Worm (Caenorhabditis elegans) whole organism, young adult: Measurements from ENCODE around the gene srz-54.

ENCODE experiments used
- B0019.2 ChIP-seq: fragments of 200-800 bp; sonication (Bioruptor generic); conservative IDR thresholded peaks from 2 replicates; pipeline ENCODE4 v1.3.6; 2022; ENCODE audit warnings: missing genetic modification reagents, missing genetic modification characterization, missing compliant biosample characterization
- B0035.1 ChIP-seq: sonication (generic microtip); optimal IDR thresholded peaks from 2 replicates; lab custom pipeline; 2016; ENCODE audit warnings: missing genetic modification characterization, mild to moderate bottlenecking, missing compliant biosample characterization, missing genotype, missing genetic modification reagents
- B0336.3 ChIP-seq: fragments of 200-800 bp; sonication (Bioruptor generic); IDR thresholded peaks from 2 replicates; pipeline ENCODE4 v1.3.6; 2022; ENCODE audit warnings: missing genetic modification characterization, missing compliant biosample characterization
- F10E7.11 ChIP-seq: sonication (generic microtip); optimal IDR thresholded peaks from 2 replicates; lab custom pipeline; 2017; ENCODE audit warnings: mild to moderate bottlenecking, missing genetic modification characterization, moderate library complexity, missing compliant biosample characterization
- F23B12.7 ChIP-seq: sonication (generic microtip); optimal IDR thresholded peaks from 2 replicates; lab custom pipeline; 2017; ENCODE audit warnings: missing genetic modification characterization, mild to moderate bottlenecking, missing compliant biosample characterization, antibody characterized with exemption, moderate library complexity; ENCODE audit not compliant: insufficient read depth
- F37B4.10 ChIP-seq: fragments of 200-800 bp; sonication (Bioruptor generic); IDR thresholded peaks from 2 replicates; pipeline ENCODE4 v1.3.6; 2022; ENCODE audit warnings: missing genetic modification characterization, missing compliant biosample characterization
- F49E8.2 ChIP-seq: sonication (generic microtip); optimal IDR thresholded peaks from 3 replicates; lab custom pipeline; 2017; ENCODE audit warnings: missing genetic modification characterization, mild to moderate bottlenecking, missing compliant biosample characterization, antibody characterized with exemption, moderate library complexity; ENCODE audit not compliant: insufficient read depth
- F52B5.7 ChIP-seq: sonication (generic microtip); optimal IDR thresholded peaks from 2 replicates; lab custom pipeline; 2016; ENCODE audit warnings: mild to moderate bottlenecking, missing genetic modification characterization, missing compliant biosample characterization
- Y56A3A.18 ChIP-seq: fragments of 200-800 bp; sonication (Bioruptor generic); IDR thresholded peaks from 2 replicates; pipeline ENCODE4 v1.3.6; 2022; ENCODE audit warnings: missing genetic modification reagents, missing genetic modification characterization, missing compliant biosample characterization
- Y95B8A.8 ChIP-seq: fragments of 200-800 bp; sonication (Bioruptor generic); IDR thresholded peaks from 2 replicates; pipeline ENCODE4 v1.3.6; 2022; ENCODE audit warnings: missing genetic modification reagents, missing genetic modification characterization, missing compliant biosample characterization
- ZK185.1 ChIP-seq: sonication (generic microtip); optimal IDR thresholded peaks from 2 replicates; lab custom pipeline; 2016; ENCODE audit warnings: mild to moderate bottlenecking, missing genetic modification characterization, missing compliant biosample characterization; ENCODE audit not compliant: poor library complexity, severe bottlenecking
- akir-1 ChIP-seq: fragments of 200-800 bp; sonication (Bioruptor generic); optimal IDR thresholded peaks from 2 replicates; lab custom pipeline; 2018; ENCODE audit warnings: mild to moderate bottlenecking, missing genetic modification characterization, moderate library complexity, missing compliant biosample characterization
- athp-1 ChIP-seq: sonication (generic microtip); optimal IDR thresholded peaks from 2 replicates; lab custom pipeline; 2017; ENCODE audit warnings: mild to moderate bottlenecking, missing genetic modification characterization, missing compliant biosample characterization
- bed-2 ChIP-seq: fragments of 200-800 bp; sonication (Bioruptor generic); IDR thresholded peaks from 2 replicates; pipeline ENCODE4 v1.3.6; 2022; ENCODE audit warnings: missing genetic modification reagents, missing genetic modification characterization, missing compliant biosample characterization
- cebp-1 ChIP-seq, 2 experiments: fragments of 200-800 bp in 1 of 2; sonication (Bioruptor generic) in 1 of 2; sonication (generic microtip) in 1 of 2; IDR thresholded peaks in 1 of 2; optimal IDR thresholded peaks in 1 of 2; 2 replicates each; pipeline versions ENCODE4 v1.3.6 to Lab custom; 2017 to 2022; ENCODE audit warnings: missing compliant biosample characterization in 2 of 2, missing genetic modification characterization in 2 of 2, mild to moderate bottlenecking in 1 of 2, missing genetic modification reagents in 1 of 2, moderate library complexity in 1 of 2
- ceh-100 ChIP-seq: fragments of 200-800 bp; sonication (Bioruptor generic); IDR thresholded peaks from 2 replicates; pipeline ENCODE4 v1.3.6; 2022; ENCODE audit warnings: missing genetic modification reagents, missing genetic modification characterization, missing compliant biosample characterization
- chd-7 ChIP-seq: sonication (generic microtip); optimal IDR thresholded peaks from 2 replicates; lab custom pipeline; 2016; ENCODE audit warnings: mild to moderate bottlenecking, missing genetic modification characterization, moderate library complexity, missing compliant biosample characterization
- dox-1 ChIP-seq: fragments of 200-800 bp; sonication (Bioruptor generic); IDR thresholded peaks from 2 replicates; pipeline ENCODE4 v1.3.6; 2022; ENCODE audit warnings: missing genetic modification reagents, missing genetic modification characterization, missing compliant biosample characterization
- dpff-1 ChIP-seq: sonication (generic microtip); optimal IDR thresholded peaks from 2 replicates; lab custom pipeline; 2017; ENCODE audit warnings: mild to moderate bottlenecking, missing genetic modification characterization, missing compliant biosample characterization
- dpl-1 ChIP-seq: fragments of 150-350 bp; optimal IDR thresholded peaks from 2 replicates; lab custom pipeline; 2014; ENCODE audit warnings: missing biosample characterization, missing genetic modification reagents, missing genetic modification characterization
- fkh-3 ChIP-seq: sonication (generic microtip); optimal IDR thresholded peaks from 2 replicates; lab custom pipeline; 2016; ENCODE audit warnings: mild to moderate bottlenecking, missing genetic modification characterization, missing compliant biosample characterization
- lin-26 ChIP-seq: fragments of 200-800 bp; sonication (Bioruptor generic); IDR thresholded peaks from 2 replicates; pipeline ENCODE4 v1.3.6; 2022; ENCODE audit warnings: missing genetic modification reagents, missing genetic modification characterization, missing compliant biosample characterization
- lsy-27 ChIP-seq: sonication (generic microtip); optimal IDR thresholded peaks from 2 replicates; lab custom pipeline; 2017; ENCODE audit warnings: missing genetic modification characterization, mild to moderate bottlenecking, missing compliant biosample characterization, antibody characterized with exemption, missing genotype, borderline replicate concordance; ENCODE audit not compliant: insufficient read depth
- madf-10 ChIP-seq: sonication (generic microtip); optimal IDR thresholded peaks from 2 replicates; lab custom pipeline; 2016; ENCODE audit warnings: mild to moderate bottlenecking, missing genetic modification characterization, missing compliant biosample characterization
- madf-6 ChIP-seq: fragments of 200-800 bp; sonication (Bioruptor generic); IDR thresholded peaks from 2 replicates; pipeline ENCODE4 v1.3.6; 2022; ENCODE audit warnings: missing genetic modification reagents, missing genetic modification characterization, missing compliant biosample characterization
- mel-28 ChIP-seq: sonication (generic microtip); optimal IDR thresholded peaks from 2 replicates; lab custom pipeline; 2016; ENCODE audit warnings: borderline replicate concordance, mild to moderate bottlenecking, missing genetic modification characterization, missing compliant biosample characterization
- nhr-179 ChIP-seq: sonication (generic microtip); optimal IDR thresholded peaks from 2 replicates; lab custom pipeline; 2016; ENCODE audit warnings: mild to moderate bottlenecking, missing genetic modification characterization, missing compliant biosample characterization
- pbrm-1 ChIP-seq: fragments of 200-800 bp; sonication (Bioruptor generic); IDR thresholded peaks from 2 replicates; pipeline ENCODE4 v1.3.6; 2022; ENCODE audit warnings: missing genetic modification reagents, missing genetic modification characterization, missing compliant biosample characterization
- pha-4 ChIP-seq: fragments of 150-350 bp; sonication (generic microtip); optimal IDR thresholded peaks from 2 replicates; lab custom pipeline; 2014; ENCODE audit warnings: missing biosample characterization, missing genetic modification reagents, missing genetic modification characterization
- rec-8 ChIP-seq, 2 experiments: sonication (generic microtip); optimal IDR thresholded peaks; 2 replicates each; lab custom pipeline; 2016; ENCODE audit warnings: mild to moderate bottlenecking in 2 of 2, missing genetic modification characterization in 2 of 2, missing genetic modification reagents in 2 of 2, missing genotype in 2 of 2, missing biosample characterization in 1 of 2, missing compliant biosample characterization in 1 of 2, moderate library complexity in 1 of 2
- unc-130 ChIP-seq: sonication (generic microtip); optimal IDR thresholded peaks from 2 replicates; lab custom pipeline; 2016; ENCODE audit warnings: missing genetic modification reagents, missing genetic modification characterization, missing compliant biosample characterization
- xnd-1 ChIP-seq: sonication (generic microtip); optimal IDR thresholded peaks from 2 replicates; lab custom pipeline; 2016; ENCODE audit warnings: missing genotype, missing genetic modification reagents, missing genetic modification characterization, missing compliant biosample characterization
- zfh-2 ChIP-seq: fragments of 200-800 bp; sonication (Bioruptor generic); conservative IDR thresholded peaks from 2 replicates; pipeline ENCODE4 v1.3.6; 2022; ENCODE audit warnings: missing genetic modification reagents, missing genetic modification characterization, missing compliant biosample characterization
- ztf-6 ChIP-seq: fragments of 200-800 bp; sonication (Bioruptor generic); IDR thresholded peaks from 2 replicates; pipeline ENCODE4 v1.3.6; 2022; ENCODE audit warnings: missing genetic modification reagents, missing genetic modification characterization, missing compliant biosample characterization

srz-54 gene

DNA sequence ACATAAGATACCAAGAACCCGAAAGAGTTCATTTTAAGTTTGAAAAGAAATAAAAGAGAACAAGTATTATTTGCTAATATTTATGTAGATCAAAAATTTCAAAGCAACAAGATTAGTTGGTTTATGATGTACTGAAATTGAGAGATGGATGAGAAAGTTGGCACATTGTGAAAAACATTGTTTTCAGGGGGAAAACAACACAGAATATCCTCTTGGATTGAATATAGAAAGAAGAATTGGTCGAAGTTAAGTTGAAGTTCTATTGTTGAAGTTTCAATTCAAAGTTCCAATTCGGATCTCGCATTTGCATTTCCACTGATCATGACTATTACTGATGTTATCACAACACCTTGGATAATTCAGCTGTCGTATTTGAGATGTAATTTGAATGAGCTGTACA is 20.2 kb downstream of the srz-54 start:
- no peak for TF ChIP-seq F52B5.7 (tag; lab: Kevin White, UChicago)
- TF ChIP-seq chd-7 (tag; lab: Kevin White, UChicago), result no peak
- TF ChIP-seq ztf-6, result no peak
- TF ChIP-seq bed-2 (GFP tag; lab: Robert Waterston, UW), result no peak
- TF ChIP-seq lsy-27 (tag; lab: Kevin White, UChicago), result no peak
- TF ChIP-seq dox-1, result no peak
- TF ChIP-seq F10E7.11 (tag; lab: Kevin White, UChicago), result no peak
- no peak for TF ChIP-seq F23B12.7 (tag; lab: Kevin White, UChicago)
- no peak for TF ChIP-seq dpff-1 (tag; lab: Kevin White, UChicago)
- no peak for TF ChIP-seq madf-6 (GFP tag; lab: Robert Waterston, UW)
- no peak for TF ChIP-seq pbrm-1
- no peak for TF ChIP-seq ceh-100
- TF ChIP-seq pha-4 (tag; lab: Kevin White, UChicago), result no peak
- no peak for TF ChIP-seq dpl-1 (GFP tag; lab: Kevin White, UChicago)
- no peak for TF ChIP-seq ZK185.1 (tag; lab: Kevin White, UChicago)
- TF ChIP-seq fkh-3, result no peak
- TF ChIP-seq rec-8 (tag; optimal IDR thresholded peaks at IDR 0.05; lab: Kevin White, UChicago), result no peak
- TF ChIP-seq F37B4.10 (GFP tag; lab: Robert Waterston, UW), result no peak
- TF ChIP-seq lin-26 (GFP tag; lab: Robert Waterston, UW), result no peak
- no peak for TF ChIP-seq nhr-179

DNA sequence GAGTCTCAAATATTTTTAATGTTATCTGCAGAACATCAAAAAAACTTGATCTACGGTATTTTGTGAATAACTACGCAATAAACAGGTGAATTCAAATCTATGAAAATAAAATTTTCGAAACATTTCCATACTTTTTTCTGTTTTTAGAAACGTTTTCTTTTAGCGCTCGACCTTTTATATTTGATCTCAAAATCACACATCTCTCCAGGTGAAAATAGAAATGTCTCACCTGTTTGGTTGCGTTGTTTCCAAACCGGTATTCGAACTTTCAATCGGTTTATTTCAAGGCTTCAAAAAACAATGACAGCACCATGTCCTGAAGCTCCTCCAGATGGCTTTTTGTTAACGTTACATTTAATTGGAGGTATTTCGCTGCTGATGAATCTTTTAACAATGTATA is 20.7 kb downstream of the srz-54 start, which contains the start of gene sri-9:
Gene sri-9, plus strand, starts transcription at position 301 of the 400 bp plus-strand sequence.
- TF ChIP-seq lsy-27 (tag; lab: Kevin White, UChicago), result no peak

DNA sequence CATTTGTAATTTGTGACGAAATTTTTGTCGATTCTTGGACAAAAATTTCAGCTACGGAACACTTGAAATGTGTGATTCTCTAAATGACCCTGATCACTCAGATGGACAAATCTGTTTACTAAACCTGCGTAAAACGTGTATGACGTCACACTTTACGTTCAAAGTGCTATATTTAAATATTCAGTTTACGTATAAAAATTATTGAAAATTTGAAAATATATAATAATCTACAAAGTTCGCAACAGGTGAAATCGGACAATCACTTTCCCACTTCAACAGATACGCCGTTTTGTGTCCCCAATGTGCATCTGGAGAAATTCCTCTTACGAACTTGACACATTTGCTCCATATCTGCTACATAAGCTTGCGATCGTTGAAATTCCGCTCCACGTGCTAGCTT is 24.7 kb downstream of the srz-54 start, which contains the start of gene srh-131:
Gene srh-131, plus strand, starts transcription at position 301 of the 400 bp plus-strand sequence.
- no peak for TF ChIP-seq akir-1 (GFP tag; lab: Kevin White, UChicago)
- TF ChIP-seq madf-10, result no peak
- no peak for TF ChIP-seq Y56A3A.18
- TF ChIP-seq unc-130 (GFP tag; lab: Kevin White, UChicago), result no peak
- no peak for TF ChIP-seq xnd-1 (tag; lab: Kevin White, UChicago)
- TF ChIP-seq B0019.2, result no peak
- no peak for TF ChIP-seq B0035.1 (tag; lab: Kevin White, UChicago)
- TF ChIP-seq F10E7.11 (tag; lab: Kevin White, UChicago), result no peak
- TF ChIP-seq B0336.3 (GFP tag; lab: Robert Waterston, UW), result no peak
- TF ChIP-seq mel-28 (tag; lab: Kevin White, UChicago), result no peak
- TF ChIP-seq pbrm-1, result no peak
- no peak for TF ChIP-seq Y95B8A.8 (GFP tag; lab: Robert Waterston, UW)
- no peak for TF ChIP-seq cebp-1 (GFP tag; IDR thresholded peaks at IDR 0.05; lab: Robert Waterston, UW)
- no peak for TF ChIP-seq cebp-1 (tag; optimal IDR thresholded peaks at IDR 0.05; lab: Kevin White, UChicago)
- no peak for TF ChIP-seq zfh-2
- no peak for TF ChIP-seq fkh-3
- no peak for TF ChIP-seq athp-1 (tag; lab: Kevin White, UChicago)
- no peak for TF ChIP-seq F49E8.2
